Fruit fly (Drosophila melanogaster) ovary, adult (tissue): Measurements from ENCODE around the gene CG1640.

ENCODE experiments used
- CG17801 ChIP-seq: fragments of 200-800 bp; optimal IDR thresholded peaks from 2 replicates; lab custom pipeline; 2019; ENCODE audit warnings: missing biosample characterization, mild to moderate bottlenecking, missing genetic modification characterization, moderate library complexity; ENCODE audit not compliant: partially characterized antibody

The CG1640 gene

dm6 chrX:13358240-13358799 is 12.1 kb upstream of the CG1640 start:
- no peak for TF ChIP-seq CG17801 (GFP tag; lab: Kevin White, UChicago)

dm6 chrX:13358948-13359347 is 11.5 kb upstream of the CG1640 start, which contains the start of gene Syt12:
Syt12 (plus strand) TSS chrX:13359248.
- no peak for TF ChIP-seq CG17801 (GFP tag; lab: Kevin White, UChicago)

- TF ChIP-seq CG17801 (GFP tag; lab: Kevin White, UChicago) = no peak
Observed at dm6 chrX:13368149-13368548, 2.3 kb upstream of the CG1640 start, which contains the start of gene dmrt11E. dmrt11E (plus strand) TSS chrX:13368191.

dm6 chrX:13369438-13369837 is 968 bp upstream of the CG1640 start:
- no peak for TF ChIP-seq CG17801 (GFP tag; lab: Kevin White, UChicago)

- peak; percentile 55 for TF ChIP-seq CG17801 (GFP tag; lab: Kevin White, UChicago)
Observed at dm6 chrX:13370826-13371703, 659 bp downstream of the CG1640 start.

- TF ChIP-seq CG17801 (GFP tag; lab: Kevin White, UChicago) = no peak
Observed at dm6 chrX:13371704-13372049, 1.3 kb downstream of the CG1640 start.

- no peak for TF ChIP-seq CG17801 (GFP tag; lab: Kevin White, UChicago)
Observed at dm6 chrX:13372512-13372911, 2.1 kb downstream of the CG1640 start.

- peak; percentile 48 for TF ChIP-seq CG17801 (GFP tag; lab: Kevin White, UChicago)
Observed at dm6 chrX:13373239-13374153, 3.1 kb downstream of the CG1640 start.

- TF ChIP-seq CG17801 (GFP tag; lab: Kevin White, UChicago) = no peak
Observed at dm6 chrX:13374154-13374536, 3.7 kb downstream of the CG1640 start.

- TF ChIP-seq CG17801 (GFP tag; lab: Kevin White, UChicago) = no peak
Observed at dm6 chrX:13374979-13375378, 4.6 kb downstream of the CG1640 start.

- no peak for TF ChIP-seq CG17801 (GFP tag; lab: Kevin White, UChicago)
Observed at dm6 chrX:13375489-13375997, 5.1 kb downstream of the CG1640 start.

- peak; percentile 73 for TF ChIP-seq CG17801 (GFP tag; lab: Kevin White, UChicago)
Observed at dm6 chrX:13376520-13376919, 6.1 kb downstream of the CG1640 start.

dm6 chrX:13383770-13384169 is 13.4 kb downstream of the CG1640 start:
- peak; percentile 26 for TF ChIP-seq CG17801 (GFP tag; lab: Kevin White, UChicago)

- no peak for TF ChIP-seq CG17801 (GFP tag; lab: Kevin White, UChicago)
Observed at dm6 chrX:13384177-13384576, 13.8 kb downstream of the CG1640 start.
